Worm (Caenorhabditis elegans): ENCODE data around the gene R04B5.5.

- no peak for TF ChIP-seq K02D7.2 (tag; optimal IDR thresholded peaks at IDR 0.05)
- no peak for TF ChIP-seq lin-11 (tag; optimal IDR thresholded peaks at IDR 0.05)
- TF ChIP-seq nfya-1 (tag; optimal IDR thresholded peaks at IDR 0.05) = no peak
- no peak for TF ChIP-seq ceh-45 (GFP tag; IDR thresholded peaks at IDR 0.05)
- no peak for TF ChIP-seq F13H6.1 (tag; optimal IDR thresholded peaks at IDR 0.05)
Observed at ce11 chrV:10084864-10085263, 2.4 kb upstream of the R04B5.5 start, which contains the start of gene R04B5.6.
